Worm (Caenorhabditis elegans): Measurements from ENCODE around the gene C46E10.8.

ce11 chrII:3721016-3721415 lies 6.9 kb downstream of the C46E10.8 start, which contains the start of gene C46E10.3:
- TF ChIP-seq ama-1 (optimal IDR thresholded peaks at IDR 0.05) (no peak), ceh-13 (GFP tag; optimal IDR thresholded peaks at IDR 0.05) (no peak), tra-4 (tag; optimal IDR thresholded peaks at IDR 0.05) (no peak), scrt-1 (GFP tag; IDR thresholded peaks at IDR 0.05) (no peak), flt-1 (GFP tag; IDR thresholded peaks at IDR 0.05) (no peak), hmbx-1 (tag; optimal IDR thresholded peaks at IDR 0.05) (no peak), B0310.2 (tag; optimal IDR thresholded peaks at IDR 0.05) (no peak), tbx-11 (GFP tag; IDR thresholded peaks at IDR 0.05) (no peak), F13C5.2 (tag; optimal IDR thresholded peaks at IDR 0.05) (no peak)
